Worm (Caenorhabditis elegans): Measurements from ENCODE around the gene unc-84.

ce11 chrX:13542236-13542635 is 42.3 kb upstream of the unc-84 start, which contains the start of gene cah-4:
- TF ChIP-seq ceh-40 (GFP tag; IDR thresholded peaks at IDR 0.05) (no peak), egl-44 (GFP tag; IDR thresholded peaks at IDR 0.05) (no peak), F33H1.4 (GFP tag; IDR thresholded peaks at IDR 0.05) (no peak), ztf-25 (GFP tag; IDR thresholded peaks at IDR 0.05) (no peak), hmg-1.2 (GFP tag; IDR thresholded peaks at IDR 0.05) (no peak), rcor-1 (GFP tag; IDR thresholded peaks at IDR 0.05) (no peak), aptf-2 (GFP tag; conservative IDR thresholded peaks at IDR 0.05) (no peak)
